Worm (Caenorhabditis elegans): ENCODE data around the gene F43G6.10.

Gene F43G6.10

ce11 chrII:11808979-11809378 is at the start of gene F43G6.10:
Gene F43G6.10, plus strand, starts transcription at chrII:11809349.
- TF ChIP-seq fkh-2 (tag; optimal IDR thresholded peaks at IDR 0.05), result no peak
- no peak for TF ChIP-seq elt-2 (tag; optimal IDR thresholded peaks at IDR 0.05)

- no peak for TF ChIP-seq unc-62 (GFP tag; optimal IDR thresholded peaks at IDR 0.05)
- no peak for TF ChIP-seq nhr-28 (tag; optimal IDR thresholded peaks at IDR 0.05)
- TF ChIP-seq fos-1 (tag; optimal IDR thresholded peaks at IDR 0.05), result peak; percentile 78
- peak; percentile 60 for TF ChIP-seq ztf-4 (tag; optimal IDR thresholded peaks at IDR 0.05)
- no peak for TF ChIP-seq fkh-10 (GFP tag; optimal IDR thresholded peaks at IDR 0.05)
- TF ChIP-seq nhr-25 (tag; optimal IDR thresholded peaks at IDR 0.05), result peak; percentile 43
- peak in 1 of 3 experiments; percentile 81 for TF ChIP-seq elt-3 (tag; optimal IDR thresholded peaks at IDR 0.05)
- no peak for TF ChIP-seq R02D3.7 (tag; optimal IDR thresholded peaks at IDR 0.05)
- TF ChIP-seq tbx-2 (tag; optimal IDR thresholded peaks at IDR 0.05), result peak; percentile 70
- TF ChIP-seq ztf-11 (tag; optimal IDR thresholded peaks at IDR 0.05), result no peak
- no peak for TF ChIP-seq ceh-9 (tag; optimal IDR thresholded peaks at IDR 0.05)
- TF ChIP-seq sea-2 (GFP tag; optimal IDR thresholded peaks at IDR 0.05), result no peak
- no peak for TF ChIP-seq ceh-16 (tag; optimal IDR thresholded peaks at IDR 0.05)
- no peak for TF ChIP-seq nhr-237 (tag; optimal IDR thresholded peaks at IDR 0.05)
- peak; percentile 93 for TF ChIP-seq ama-1 (optimal IDR thresholded peaks at IDR 0.05)
- peak; percentile 37 for TF ChIP-seq elt-2 (tag; optimal IDR thresholded peaks at IDR 0.05)
- peak; percentile 81 for TF ChIP-seq pha-4 (tag; optimal IDR thresholded peaks at IDR 0.05)
- TF ChIP-seq unc-39 (tag; optimal IDR thresholded peaks at IDR 0.05), result no peak
- no peak for TF ChIP-seq egl-5 (tag; optimal IDR thresholded peaks at IDR 0.05)
- peak; percentile 13 for TF ChIP-seq elt-1 (tag; optimal IDR thresholded peaks at IDR 0.05)
- peak in 1 of 2 experiments; percentile 7 for TF ChIP-seq eor-1 (tag; optimal IDR thresholded peaks at IDR 0.05)
- no peak for TF ChIP-seq nhr-67 (tag; optimal IDR thresholded peaks at IDR 0.05)
- TF ChIP-seq nfya-1 (tag; optimal IDR thresholded peaks at IDR 0.05; ENCODE audit: insufficient read depth), result peak; percentile 48
- TF ChIP-seq skn-1 (tag; optimal IDR thresholded peaks at IDR 0.05), result no peak
- TF ChIP-seq nhr-77 (tag; optimal IDR thresholded peaks at IDR 0.05), result no peak
These were observed 47.2 kb upstream of the F43G6.10 start for ce11 chrII:11761806-11762512.

ce11 chrII:11765506-11766152 is 43.5 kb upstream of the F43G6.10 start:
- TF ChIP-seq ztf-4 (tag; optimal IDR thresholded peaks at IDR 0.05) (no peak), lin-15B (tag; optimal IDR thresholded peaks at IDR 0.05) (no peak), pha-4 (tag; optimal IDR thresholded peaks at IDR 0.05) (no peak), ceh-9 (tag; optimal IDR thresholded peaks at IDR 0.05) (no peak), ceh-82 (tag; optimal IDR thresholded peaks at IDR 0.05) (no peak), nhr-12 (tag; optimal IDR thresholded peaks at IDR 0.05) (no peak), hmg-11 (tag; optimal IDR thresholded peaks at IDR 0.05) (no peak), nhr-23 (tag; optimal IDR thresholded peaks at IDR 0.05) (no peak), sea-2 (GFP tag; optimal IDR thresholded peaks at IDR 0.05) (no peak), R02D3.7 (tag; optimal IDR thresholded peaks at IDR 0.05) (no peak), fkh-10 (GFP tag; optimal IDR thresholded peaks at IDR 0.05) (no peak), fkh-2 (tag; optimal IDR thresholded peaks at IDR 0.05) (no peak)

DNA sequence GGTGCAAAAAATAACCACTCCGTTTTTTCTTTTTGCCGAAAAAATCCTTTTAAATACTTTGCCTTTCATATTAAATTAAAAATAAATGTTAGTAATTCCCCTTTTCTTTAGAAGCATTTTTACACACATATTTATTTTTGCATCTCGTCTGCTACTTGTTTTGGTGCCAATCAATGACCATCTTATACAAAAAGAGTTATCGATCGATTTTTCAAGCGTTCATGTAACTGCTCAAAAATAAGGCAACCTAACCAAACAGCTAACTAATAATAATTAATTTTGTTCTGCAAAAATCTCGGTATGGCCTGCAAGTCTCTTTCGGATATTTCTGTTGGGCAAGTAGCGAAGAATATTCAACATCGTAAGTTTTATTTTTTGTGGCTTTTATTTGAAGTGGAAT is 42.7 kb upstream of the F43G6.10 start, which contains the start of gene F44E5.2:
Gene F44E5.2 (plus strand): TSS at position 301 of the 400 bp plus-strand sequence.
- TF ChIP-seq pqm-1 (tag; optimal IDR thresholded peaks at IDR 0.05), result no peak
- no peak for TF ChIP-seq nhr-12 (tag; optimal IDR thresholded peaks at IDR 0.05)
- no peak for TF ChIP-seq egl-5 (tag; optimal IDR thresholded peaks at IDR 0.05)
- TF ChIP-seq sea-2 (GFP tag; optimal IDR thresholded peaks at IDR 0.05), result no peak
- TF ChIP-seq nhr-76 (tag; optimal IDR thresholded peaks at IDR 0.05), result no peak
- TF ChIP-seq ceh-28 (tag; optimal IDR thresholded peaks at IDR 0.05), result no peak
- TF ChIP-seq nhr-237 (tag; optimal IDR thresholded peaks at IDR 0.05), result no peak
- TF ChIP-seq zag-1 (tag; optimal IDR thresholded peaks at IDR 0.05), result no peak
- no peak for TF ChIP-seq jun-1 (tag; optimal IDR thresholded peaks at IDR 0.05)
- TF ChIP-seq fkh-10 (GFP tag; optimal IDR thresholded peaks at IDR 0.05), result no peak
- no peak for TF ChIP-seq ztf-11 (tag; optimal IDR thresholded peaks at IDR 0.05)
- TF ChIP-seq nhr-77 (tag; optimal IDR thresholded peaks at IDR 0.05), result no peak
- TF ChIP-seq lsy-12 (tag; optimal IDR thresholded peaks at IDR 0.05), result no peak
- no peak for TF ChIP-seq lin-15B (tag; optimal IDR thresholded peaks at IDR 0.05)
- TF ChIP-seq elt-3 (tag; optimal IDR thresholded peaks at IDR 0.05), result no peak
- no peak for TF ChIP-seq nhr-28 (tag; optimal IDR thresholded peaks at IDR 0.05)
- no peak for TF ChIP-seq tbx-2 (tag; optimal IDR thresholded peaks at IDR 0.05)

Measured in whole organism, L3 larva.